Fruit fly (Drosophila melanogaster) whole organism, adult: ENCODE measurements around the gene CG17600.

Experiments used
- CG12768 ChIP-seq: fragments of 200-800 bp; sonication (Bioruptor generic); optimal IDR thresholded peaks from 2 replicates; lab custom pipeline; 2017; ENCODE audit warnings: missing biosample characterization, missing genetic modification characterization, mild to moderate bottlenecking, moderate library complexity, missing genetic modification reagents
- Crg-1 ChIP-seq: fragments of 200-800 bp; sonication (Bioruptor generic); optimal IDR thresholded peaks from 2 replicates; lab custom pipeline; 2016; ENCODE audit warnings: missing biosample characterization, missing genetic modification characterization

DNA sequence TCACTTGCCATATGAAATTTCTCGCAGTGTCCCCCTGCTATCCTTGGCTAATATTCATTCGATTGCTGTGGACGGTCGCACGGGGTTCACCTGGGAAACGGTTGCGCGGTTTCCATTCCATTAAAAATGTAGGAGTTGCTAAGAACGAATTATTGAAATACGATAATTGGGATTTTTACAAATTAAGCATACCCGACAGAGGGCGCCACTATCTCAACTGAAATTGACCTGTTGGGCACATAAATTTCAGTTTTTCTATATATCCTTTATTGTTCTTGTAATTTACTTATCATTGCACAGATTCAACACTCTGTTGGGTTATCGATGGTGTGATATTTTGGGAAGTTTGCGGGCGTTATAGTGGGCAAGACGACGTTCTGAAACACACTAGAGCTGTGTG is 29.7 kb downstream of the CG17600 start:
- TF ChIP-seq Crg-1 (GFP tag; lab: Kevin White, UChicago) (no peak), CG12768 (GFP tag; lab: Kevin White, UChicago) (no peak)
